Worm (Caenorhabditis elegans) whole organism, L4 larva: ENCODE results near the gene srd-26.

Experiments used
- F26F4.8 ChIP-seq: fragments of 200-800 bp; sonication (Bioruptor generic); conservative IDR thresholded peaks from 2 replicates; pipeline ENCODE4 v1.3.6; 2022; ENCODE audit warnings: missing genetic modification characterization, missing compliant biosample characterization
- F37D6.2 ChIP-seq: sonication (generic microtip); optimal IDR thresholded peaks from 2 replicates; lab custom pipeline; 2016; ENCODE audit warnings: mild to moderate bottlenecking, missing genetic modification characterization, missing compliant biosample characterization
- T20F7.1 ChIP-seq: fragments of 200-800 bp; sonication (Bioruptor generic); optimal IDR thresholded peaks from 2 replicates; lab custom pipeline; 2018; ENCODE audit warnings: mild to moderate bottlenecking, missing genetic modification characterization, missing compliant biosample characterization
- Y75B8A.6 ChIP-seq: fragments of 200-800 bp; sonication (Bioruptor generic); IDR thresholded peaks from 2 replicates; pipeline ENCODE4 v1.3.6; 2022; ENCODE audit warnings: missing genetic modification reagents, missing genetic modification characterization, missing compliant biosample characterization
- aha-1 ChIP-seq: fragments of 150-350 bp; peaks from one replicate; lab custom pipeline; 2014; ENCODE audit warnings: missing biosample characterization, missing genetic modification characterization
- aly-2 ChIP-seq: sonication (generic microtip); optimal IDR thresholded peaks from 2 replicates; lab custom pipeline; 2018; ENCODE audit warnings: missing biosample characterization, missing genetic modification characterization
- ama-1 ChIP-seq: fragments of 150-350 bp; optimal IDR thresholded peaks from 2 replicates; lab custom pipeline; 2014; ENCODE audit warnings: inconsistent platforms, mixed read lengths
- arid-1 ChIP-seq: fragments of 200-800 bp; sonication (Bioruptor generic); conservative IDR thresholded peaks from 2 replicates; pipeline ENCODE4 v1.3.6; 2022; ENCODE audit warnings: missing genetic modification reagents, missing genetic modification characterization, missing compliant biosample characterization
- ceh-28 ChIP-seq: fragments of 150-350 bp; optimal IDR thresholded peaks from 2 replicates; lab custom pipeline; 2014; ENCODE audit warnings: missing biosample characterization, missing genetic modification reagents, missing genetic modification characterization
- cey-2 ChIP-seq: sonication (generic microtip); optimal IDR thresholded peaks from 3 replicates; lab custom pipeline; 2017; ENCODE audit warnings: missing genetic modification characterization, mild to moderate bottlenecking, missing compliant biosample characterization, antibody characterized with exemption, borderline replicate concordance; ENCODE audit not compliant: insufficient read depth
- ctbp-1 ChIP-seq: fragments of 200-800 bp; sonication (Bioruptor generic); IDR thresholded peaks from 2 replicates; pipeline ENCODE4 v1.3.6; 2022; ENCODE audit warnings: missing genetic modification reagents, missing genetic modification characterization, missing compliant biosample characterization
- daf-16 ChIP-seq, 3 experiments: sonication (generic microtip); optimal IDR thresholded peaks; 2 replicates each; lab custom pipeline; 2016 to 2017; ENCODE audit warnings: missing genetic modification characterization in 3 of 3, missing genetic modification reagents in 3 of 3, mild to moderate bottlenecking in 2 of 3, missing compliant biosample characterization in 2 of 3, missing biosample characterization in 1 of 3, moderate library complexity in 1 of 3
- daf-8 ChIP-seq: fragments of 200-800 bp; sonication (Bioruptor generic); IDR thresholded peaks from 2 replicates; pipeline ENCODE4 v1.3.6; 2022; ENCODE audit warnings: missing genetic modification characterization, missing compliant biosample characterization
- dmd-6 ChIP-seq: fragments of 200-800 bp; sonication (Bioruptor generic); IDR thresholded peaks from 2 replicates; pipeline ENCODE4 v1.3.6; 2022; ENCODE audit warnings: missing genetic modification reagents, missing genetic modification characterization, missing compliant biosample characterization
- dmd-8 ChIP-seq: fragments of 200-800 bp; sonication (Bioruptor generic); IDR thresholded peaks from 2 replicates; pipeline ENCODE4 v1.3.6; 2022; ENCODE audit warnings: missing genetic modification characterization, missing compliant biosample characterization
- duxl-1 ChIP-seq: sonication (generic microtip); optimal IDR thresholded peaks from 2 replicates; lab custom pipeline; 2016; ENCODE audit warnings: mild to moderate bottlenecking, missing genetic modification characterization, moderate library complexity, missing compliant biosample characterization; ENCODE audit not compliant: poor library complexity
- dve-1 ChIP-seq: sonication (generic microtip); optimal IDR thresholded peaks from 2 replicates; lab custom pipeline; 2017; ENCODE audit warnings: antibody characterized with exemption, mild to moderate bottlenecking, missing genetic modification characterization, missing compliant biosample characterization; ENCODE audit not compliant: insufficient read depth
- gei-8 ChIP-seq: fragments of 200-800 bp; sonication (Bioruptor generic); optimal IDR thresholded peaks from 2 replicates; lab custom pipeline; 2018; ENCODE audit warnings: mild to moderate bottlenecking, missing genetic modification characterization, missing compliant biosample characterization
- hif-1 ChIP-seq, 2 experiments: sonication (generic microtip); optimal IDR thresholded peaks; 2 replicates each; lab custom pipeline; 2016 to 2017; ENCODE audit warnings: missing compliant biosample characterization in 2 of 2, missing genetic modification characterization in 2 of 2, missing genetic modification reagents in 2 of 2, missing genotype in 2 of 2, mild to moderate bottlenecking in 1 of 2
- hlh-11 ChIP-seq: fragments of 200-800 bp; sonication (Bioruptor generic); optimal IDR thresholded peaks from 2 replicates; lab custom pipeline; 2018; ENCODE audit warnings: mild to moderate bottlenecking, missing genetic modification characterization, missing compliant biosample characterization
- hmg-1.1 ChIP-seq: fragments of 200-800 bp; sonication (Bioruptor generic); IDR thresholded peaks from 2 replicates; pipeline ENCODE4 v1.3.6; 2022; ENCODE audit warnings: missing genetic modification reagents, missing genetic modification characterization, missing compliant biosample characterization
- lim-7 ChIP-seq: fragments of 200-800 bp; sonication (Bioruptor generic); IDR thresholded peaks from 2 replicates; pipeline ENCODE4 v1.3.6; 2022; ENCODE audit warnings: missing genetic modification characterization, missing compliant biosample characterization
- lir-3 ChIP-seq: sonication (generic microtip); optimal IDR thresholded peaks from 2 replicates; lab custom pipeline; 2016; ENCODE audit warnings: mild to moderate bottlenecking, missing genetic modification characterization, missing compliant biosample characterization
- madf-5 ChIP-seq, 2 experiments: fragments of 200-800 bp; sonication (Bioruptor generic); IDR thresholded peaks; 2 replicates each; pipeline ENCODE4 v1.3.6; 2022; ENCODE audit warnings: missing compliant biosample characterization in 2 of 2, missing genetic modification characterization in 2 of 2
- madf-9 ChIP-seq: fragments of 200-800 bp; sonication (Bioruptor generic); conservative IDR thresholded peaks from 2 replicates; pipeline ENCODE4 v1.3.6; 2022; ENCODE audit warnings: missing genetic modification reagents, missing genetic modification characterization, missing compliant biosample characterization
- mep-1 ChIP-seq: fragments of 150-350 bp; sonication (generic microtip); optimal IDR thresholded peaks from 3 replicates; lab custom pipeline; 2014; ENCODE audit warnings: missing biosample characterization, missing genetic modification characterization
- mes-2 ChIP-seq: sonication (generic microtip); optimal IDR thresholded peaks from 2 replicates; lab custom pipeline; 2016; ENCODE audit warnings: missing genotype, mild to moderate bottlenecking, missing genetic modification characterization, missing compliant biosample characterization; ENCODE audit not compliant: poor library complexity, severe bottlenecking
- mxl-3 ChIP-seq: fragments of 200-800 bp; sonication (Bioruptor generic); optimal IDR thresholded peaks from 2 replicates; lab custom pipeline; 2018; ENCODE audit warnings: mild to moderate bottlenecking, missing genetic modification characterization, missing compliant biosample characterization
- nhr-237 ChIP-seq: sonication (generic microtip); optimal IDR thresholded peaks from 2 replicates; lab custom pipeline; 2017; ENCODE audit warnings: missing biosample characterization, missing genetic modification characterization
- nhr-28 ChIP-seq: fragments of 150-350 bp; optimal IDR thresholded peaks from 2 replicates; lab custom pipeline; 2014; ENCODE audit warnings: missing biosample characterization, missing genetic modification characterization
- nhr-6 ChIP-seq: fragments of 150-350 bp; optimal IDR thresholded peaks from 2 replicates; lab custom pipeline; 2014; ENCODE audit warnings: missing biosample characterization, missing genetic modification characterization
- nhr-77 ChIP-seq: fragments of 150-350 bp; optimal IDR thresholded peaks from 2 replicates; lab custom pipeline; 2014; ENCODE audit warnings: missing biosample characterization, missing genetic modification characterization
- pha-4 ChIP-seq, 2 experiments: fragments of 150-350 bp in 1 of 2; fragments of 200-800 bp in 1 of 2; sonication (Bioruptor generic) in 1 of 2; IDR thresholded peaks in 1 of 2; optimal IDR thresholded peaks in 1 of 2; 2 replicates each; pipeline versions ENCODE4 v1.3.6 to Lab custom; 2014 to 2022; ENCODE audit warnings: missing genetic modification characterization in 2 of 2, missing genetic modification reagents in 2 of 2, missing biosample characterization in 1 of 2, missing compliant biosample characterization in 1 of 2
- php-3 ChIP-seq: fragments of 200-800 bp; sonication (Bioruptor generic); IDR thresholded peaks from 2 replicates; pipeline ENCODE4 v1.3.6; 2022; ENCODE audit warnings: missing genetic modification reagents, missing genetic modification characterization, missing compliant biosample characterization
- pqm-1 ChIP-seq: sonication (generic microtip); optimal IDR thresholded peaks from 2 replicates; lab custom pipeline; 2017; ENCODE audit warnings: missing biosample characterization, missing genetic modification characterization
- spr-1 ChIP-seq: sonication (generic microtip); optimal IDR thresholded peaks from 2 replicates; lab custom pipeline; 2016; ENCODE audit warnings: mild to moderate bottlenecking, missing genetic modification characterization, missing compliant biosample characterization
- spr-3 ChIP-seq: fragments of 200-800 bp; sonication (Bioruptor generic); optimal IDR thresholded peaks from 2 replicates; lab custom pipeline; 2018; ENCODE audit warnings: mild to moderate bottlenecking, missing genetic modification characterization, missing compliant biosample characterization
- tag-97 ChIP-seq: fragments of 200-800 bp; sonication (Bioruptor generic); IDR thresholded peaks from 2 replicates; pipeline ENCODE4 v1.3.6; 2022; ENCODE audit warnings: missing genetic modification characterization, missing compliant biosample characterization
- tra-1 ChIP-seq: fragments of 200-800 bp; sonication (Bioruptor generic); IDR thresholded peaks from 2 replicates; pipeline ENCODE4 v1.3.6; 2022; ENCODE audit warnings: missing genetic modification reagents, missing genetic modification characterization, missing compliant biosample characterization
- unc-39 ChIP-seq: sonication (generic microtip); optimal IDR thresholded peaks from 2 replicates; lab custom pipeline; 2017; ENCODE audit warnings: missing biosample characterization, missing genetic modification characterization
- unc-62 ChIP-seq, 3 experiments: fragments of 150-350 bp in 1 of 3; sonication (generic microtip); optimal IDR thresholded peaks in 2 of 3; peaks in 1 of 3; 1 replicate in 1 of 3; 2 replicates in 2 of 3; lab custom pipeline; 2014 to 2017; ENCODE audit warnings: missing biosample characterization in 3 of 3, missing genetic modification characterization in 3 of 3, missing genetic modification reagents in 3 of 3, missing genotype in 1 of 3
- zfp-3 ChIP-seq: fragments of 200-800 bp; sonication (Bioruptor generic); conservative IDR thresholded peaks from 2 replicates; pipeline ENCODE4 v1.3.6; 2022; ENCODE audit warnings: missing genetic modification reagents, missing genetic modification characterization, missing compliant biosample characterization
- zip-11 ChIP-seq: fragments of 200-800 bp; sonication (Bioruptor generic); IDR thresholded peaks from 2 replicates; pipeline ENCODE4 v1.3.6; 2022; ENCODE audit warnings: missing genetic modification characterization, missing compliant biosample characterization
- ztf-11 ChIP-seq: fragments of 150-350 bp; optimal IDR thresholded peaks from 2 replicates; lab custom pipeline; 2014; ENCODE audit warnings: missing biosample characterization, missing genetic modification characterization

srd-26 gene

DNA sequence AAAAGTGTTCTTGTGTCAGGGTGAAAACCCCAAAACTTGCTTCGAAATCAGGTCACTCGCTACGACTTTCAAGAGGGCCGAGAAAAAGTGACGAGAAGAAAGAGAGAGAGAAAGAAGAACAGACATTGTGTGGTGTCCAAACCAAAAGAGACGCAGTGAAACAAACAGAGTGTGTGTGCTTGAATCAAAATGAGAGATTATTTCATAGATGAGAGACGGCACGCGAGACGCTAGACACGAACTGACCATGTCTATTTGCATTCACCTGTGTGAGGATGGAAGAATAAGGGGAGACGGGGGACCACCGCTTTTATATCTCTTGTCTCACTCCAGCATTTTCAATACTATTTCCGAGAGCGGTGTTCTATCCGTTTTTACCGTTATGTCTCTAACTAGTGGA is 26.7 kb downstream of the srd-26 start (continued):
- TF ChIP-seq mes-2 (peak; percentile 54), arid-1 (no peak), pha-4 (GFP tag; IDR thresholded peaks at IDR 0.05; lab: Robert Waterston, UW) (no peak), pha-4 (tag; optimal IDR thresholded peaks at IDR 0.05; lab: Kevin White, UChicago) (peak; percentile 67), ztf-11 (tag; lab: Kevin White, UChicago) (no peak), ceh-28 (tag; lab: Kevin White, UChicago) (no peak), F37D6.2 (tag; lab: Kevin White, UChicago) (no peak), cey-2 (tag; lab: Kevin White, UChicago) (no peak), T20F7.1 (GFP tag; lab: Kevin White, UChicago) (no peak), aly-2 (tag; lab: Kevin White, UChicago) (no peak), lim-7 (GFP tag; lab: Robert Waterston, UW) (no peak), ama-1 (no peak), dmd-8 (GFP tag; lab: Robert Waterston, UW) (no peak), unc-39 (tag; lab: Kevin White, UChicago) (no peak), gei-8 (no peak), spr-3 (GFP tag; lab: Kevin White, UChicago) (no peak)

DNA sequence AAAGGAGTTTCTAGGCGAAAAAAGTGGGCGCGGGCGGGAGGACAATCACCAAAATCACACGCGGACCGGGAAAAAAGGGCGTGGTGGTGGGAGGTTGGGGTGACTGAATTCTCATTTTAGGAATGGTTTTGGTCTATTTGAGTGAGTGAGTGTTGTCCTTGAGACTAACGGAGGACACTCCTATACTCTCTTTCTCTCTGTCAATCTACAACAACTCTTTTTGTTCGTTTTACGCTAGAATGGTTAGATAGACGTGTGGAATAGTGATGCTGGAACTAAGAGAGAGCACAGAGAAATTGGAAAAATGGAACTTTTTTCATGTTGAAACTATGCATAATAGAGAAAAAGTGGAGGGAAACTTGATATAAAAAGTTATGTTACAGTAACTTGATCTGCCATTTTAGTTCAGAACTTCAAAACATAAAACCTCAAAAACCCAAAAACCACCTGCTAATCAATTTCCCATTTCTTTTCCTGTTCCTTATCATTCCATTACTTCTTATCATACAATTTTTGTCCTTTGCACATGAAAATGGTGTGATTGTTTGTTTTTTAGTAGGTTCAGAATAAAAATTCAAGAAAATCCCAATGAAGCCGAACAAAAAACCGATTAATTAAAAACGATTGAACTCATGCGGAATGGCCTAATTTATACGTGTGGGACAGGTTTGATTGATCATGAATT is 27.9 kb downstream of the srd-26 start:
- TF ChIP-seq dmd-6: peak; percentile 72
- peak; percentile 12 for TF ChIP-seq mxl-3 (GFP tag; lab: Kevin White, UChicago)
- no peak for TF ChIP-seq daf-16 (GFP tag; optimal IDR thresholded peaks at IDR 0.05; lab: Kevin White, UChicago)
- TF ChIP-seq daf-16 (tag; optimal IDR thresholded peaks at IDR 0.05; lab: Kevin White, UChicago): peak; percentile 58
- TF ChIP-seq aha-1 (tag; lab: Kevin White, UChicago): peak; percentile 76
- no peak for TF ChIP-seq mep-1 (tag; lab: Kevin White, UChicago)
- peak; percentile 91 for TF ChIP-seq pqm-1 (tag; lab: Kevin White, UChicago)
- peak; percentile 48 for TF ChIP-seq nhr-77 (tag; lab: Kevin White, UChicago)
- TF ChIP-seq hlh-11 (tag; lab: Kevin White, UChicago): peak; percentile 36
- TF ChIP-seq nhr-28 (tag; lab: Kevin White, UChicago): peak; percentile 57
- TF ChIP-seq dve-1 (tag; lab: Kevin White, UChicago): peak; percentile 29
- TF ChIP-seq nhr-237 (tag; lab: Kevin White, UChicago): no peak
- TF ChIP-seq madf-5 (GFP tag; IDR thresholded peaks at IDR 0.05; lab: Robert Waterston, UW): 0 out of 4 replicates have a peak, but pooled peaks of 1 of the 2 experiments have one; percentile 13
- no peak for TF ChIP-seq ama-1
- TF ChIP-seq hmg-1.1: no peak

DNA sequence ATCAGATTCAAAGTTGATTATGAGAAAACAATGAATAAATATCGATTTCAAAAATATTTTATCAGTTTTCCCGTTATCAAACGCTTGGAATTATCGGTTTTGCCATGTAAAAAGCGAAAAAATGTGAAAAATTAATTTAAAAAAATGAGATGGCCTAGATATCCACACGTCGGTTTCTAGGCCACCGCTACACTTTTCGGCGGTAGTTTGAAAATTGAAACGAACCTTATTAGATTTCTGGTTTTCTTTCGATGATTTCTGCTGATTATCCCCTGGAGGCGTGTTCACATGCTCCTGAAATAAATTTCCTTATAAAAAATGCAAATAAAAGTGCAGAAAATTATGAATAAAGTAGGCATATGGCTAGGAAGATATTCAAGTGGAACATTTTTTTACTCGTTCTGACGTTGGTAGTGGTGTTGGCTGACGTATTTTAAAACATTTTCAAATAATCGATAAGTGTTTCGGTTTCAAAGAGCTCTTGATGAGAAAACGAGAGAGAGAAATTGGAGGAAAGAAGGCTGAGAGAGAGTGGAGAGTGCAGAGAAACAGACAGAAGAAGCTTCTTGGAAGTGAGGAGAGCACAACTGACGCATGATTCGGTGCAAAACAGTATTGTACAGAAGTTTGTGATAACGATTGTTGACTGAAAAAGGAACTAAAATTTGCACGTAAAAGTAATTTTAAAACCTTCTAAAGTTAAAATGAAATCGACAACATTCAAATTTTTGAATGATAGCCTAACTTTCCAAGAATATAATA is 29.6 kb downstream of the srd-26 start:
- no peak for TF ChIP-seq dve-1 (tag; lab: Kevin White, UChicago)
- no peak for TF ChIP-seq zfp-3 (GFP tag; lab: Robert Waterston, UW)
- no peak for TF ChIP-seq php-3 (GFP tag; lab: Robert Waterston, UW)
- no peak for TF ChIP-seq nhr-6 (tag; lab: Kevin White, UChicago)
- no peak for TF ChIP-seq hif-1 (tag; optimal IDR thresholded peaks at IDR 0.05; lab: Kevin White, UChicago)
- TF ChIP-seq duxl-1 (tag; lab: Kevin White, UChicago): no peak
- no peak for TF ChIP-seq spr-1 (tag; lab: Kevin White, UChicago)
- TF ChIP-seq zip-11 (GFP tag; lab: Robert Waterston, UW): no peak
- TF ChIP-seq F26F4.8 (GFP tag; lab: Robert Waterston, UW): no peak
- TF ChIP-seq unc-62 (GFP tag; optimal IDR thresholded peaks at IDR 0.05 in 1 of 2; lab: Kevin White, UChicago): no peak
- no peak for TF ChIP-seq unc-62 (tag; optimal IDR thresholded peaks at IDR 0.05; lab: Kevin White, UChicago)
- TF ChIP-seq ctbp-1 (GFP tag; lab: Robert Waterston, UW): no peak
- TF ChIP-seq madf-9 (GFP tag; lab: Robert Waterston, UW): no peak
- no peak for TF ChIP-seq tag-97 (GFP tag; lab: Robert Waterston, UW)
- no peak for TF ChIP-seq mxl-3 (GFP tag; lab: Kevin White, UChicago)
- TF ChIP-seq Y75B8A.6 (GFP tag; lab: Robert Waterston, UW): no peak
- no peak for TF ChIP-seq daf-8 (GFP tag; lab: Robert Waterston, UW)
- TF ChIP-seq mes-2: peak; percentile 53
- no peak for TF ChIP-seq unc-39 (tag; lab: Kevin White, UChicago)
- peak; percentile 43 for TF ChIP-seq dmd-6
- no peak for TF ChIP-seq tra-1 (GFP tag; lab: Robert Waterston, UW)
- TF ChIP-seq lir-3 (tag; lab: Kevin White, UChicago): no peak
